Fruit fly (Drosophila melanogaster) whole organism, embryonic: Measurements from ENCODE around the gene Tango2.
A peak's percentile ranks its signal among the peaks of the same experiment; 100 is the strongest.

Experiments
- Bteb2 ChIP-seq: fragments of 200-800 bp; sonication (Bioruptor generic); optimal IDR thresholded peaks from 2 replicates; lab custom pipeline; 2016; ENCODE audit warnings: missing biosample characterization, missing genetic modification characterization
- CG11085 ChIP-seq: fragments of 200-800 bp; sonication (Bioruptor generic); IDR thresholded peaks from 2 replicates; pipeline ENCODE4 v1.3.6; 2022; ENCODE audit warnings: missing biosample characterization, missing genetic modification characterization
- CG12104 ChIP-seq: fragments of 200-800 bp; sonication (Bioruptor generic); optimal IDR thresholded peaks from 3 replicates; lab custom pipeline; 2016; ENCODE audit warnings: missing biosample characterization, missing genetic modification characterization
- CG14050 ChIP-seq: fragments of 200-800 bp; sonication (Bioruptor generic); IDR thresholded peaks from 3 replicates; pipeline ENCODE4 v1.3.6; 2022; ENCODE audit warnings: missing biosample characterization, missing genetic modification characterization
- CG15514 ChIP-seq: fragments of 200-800 bp; sonication (Bioruptor generic); optimal IDR thresholded peaks from 3 replicates; lab custom pipeline; 2017; ENCODE audit warnings: missing biosample characterization, missing genetic modification characterization, mild to moderate bottlenecking, moderate library complexity, missing genetic modification reagents
- CG17186 ChIP-seq: fragments of 200-800 bp; sonication (Bioruptor generic); optimal IDR thresholded peaks from 3 replicates; lab custom pipeline; 2017; ENCODE audit warnings: missing biosample characterization, missing genetic modification reagents, missing genetic modification characterization
- CG17612 ChIP-seq: fragments of 200-800 bp; sonication (Bioruptor generic); IDR thresholded peaks from 2 replicates; pipeline ENCODE4 v1.3.6; 2022; ENCODE audit warnings: missing biosample characterization, missing genetic modification characterization
- CG1792 ChIP-seq: fragments of 200-800 bp; sonication (Bioruptor generic); optimal IDR thresholded peaks from 2 replicates; lab custom pipeline; 2016; ENCODE audit warnings: missing biosample characterization, missing genetic modification characterization
- CG18764 ChIP-seq: fragments of 200-800 bp; sonication (Bioruptor generic); optimal IDR thresholded peaks from 3 replicates; lab custom pipeline; 2016; ENCODE audit warnings: missing biosample characterization, missing genetic modification characterization
- CG34376 ChIP-seq: fragments of 200-800 bp; sonication (Bioruptor generic); optimal IDR thresholded peaks from 2 replicates; lab custom pipeline; 2018; ENCODE audit warnings: missing biosample characterization, mild to moderate bottlenecking, missing genetic modification characterization
- CG34422 ChIP-seq: fragments of 200-800 bp; sonication (Bioruptor generic); IDR thresholded peaks from 3 replicates; pipeline ENCODE4 v1.3.6; 2022; ENCODE audit warnings: missing biosample characterization, missing genetic modification characterization
- CG3995 ChIP-seq: fragments of 200-800 bp; sonication (Bioruptor generic); optimal IDR thresholded peaks from 3 replicates; lab custom pipeline; 2016; ENCODE audit warnings: missing biosample characterization, missing genetic modification characterization
- CG4360 ChIP-seq: fragments of 200-800 bp; sonication (Bioruptor generic); IDR thresholded peaks from 2 replicates; pipeline ENCODE4 v1.3.6; 2022; ENCODE audit warnings: missing biosample characterization, missing genetic modification characterization
- CG6854 ChIP-seq: fragments of 200-800 bp; sonication (Bioruptor generic); optimal IDR thresholded peaks from 3 replicates; lab custom pipeline; 2017; ENCODE audit warnings: missing biosample characterization, mild to moderate bottlenecking, missing genetic modification characterization
- CG7556 ChIP-seq: fragments of 200-800 bp; sonication (Bioruptor generic); optimal IDR thresholded peaks from 2 replicates; lab custom pipeline; 2017; ENCODE audit warnings: missing biosample characterization, mild to moderate bottlenecking, missing genetic modification characterization
- CG8089 ChIP-seq: fragments of 200-800 bp; sonication (Bioruptor generic); optimal IDR thresholded peaks from 3 replicates; lab custom pipeline; 2016; ENCODE audit warnings: missing biosample characterization, missing genetic modification characterization
- CG8281 ChIP-seq: fragments of 200-800 bp; sonication (Bioruptor generic); optimal IDR thresholded peaks from 2 replicates; lab custom pipeline; 2018; ENCODE audit warnings: missing biosample characterization, mild to moderate bottlenecking, missing genetic modification characterization, moderate library complexity
- CG8388 ChIP-seq: fragments of 200-800 bp; sonication (Bioruptor generic); optimal IDR thresholded peaks from 2 replicates; lab custom pipeline; 2019; ENCODE audit warnings: missing biosample characterization, mild to moderate bottlenecking, missing genetic modification characterization, moderate library complexity
- Deaf1 ChIP-seq: fragments of 200-800 bp; optimal IDR thresholded peaks from 3 replicates; lab custom pipeline; 2019; ENCODE audit warnings: missing biosample characterization, mild to moderate bottlenecking, missing genetic modification characterization, moderate library complexity
- Dref ChIP-seq: fragments of 200-800 bp; sonication (Bioruptor generic); IDR thresholded peaks from 2 replicates; pipeline ENCODE4 v1.3.6; 2022; ENCODE audit warnings: missing biosample characterization, missing genetic modification characterization
- Elba2 ChIP-seq: fragments of 200-800 bp; sonication (Bioruptor generic); optimal IDR thresholded peaks from 3 replicates; lab custom pipeline; 2016; ENCODE audit warnings: missing biosample characterization, missing genetic modification characterization
- H15 ChIP-seq: fragments of 200-800 bp; sonication (Bioruptor generic); IDR thresholded peaks from 3 replicates; pipeline ENCODE4 v1.3.6; 2022; ENCODE audit warnings: missing biosample characterization, missing genetic modification characterization
- H2.0 ChIP-seq: fragments of 200-800 bp; sonication (Bioruptor generic); IDR thresholded peaks from 2 replicates; pipeline ENCODE4 v1.3.6; 2022; ENCODE audit warnings: missing biosample characterization, missing genetic modification characterization
- Hey ChIP-seq: fragments of 200-800 bp; sonication (Bioruptor generic); optimal IDR thresholded peaks from 3 replicates; lab custom pipeline; 2018; ENCODE audit warnings: missing biosample characterization, mild to moderate bottlenecking, missing genetic modification characterization
- Lim3 ChIP-seq: fragments of 200-800 bp; sonication (Bioruptor generic); IDR thresholded peaks from 2 replicates; pipeline ENCODE4 v1.3.6; 2022; ENCODE audit warnings: missing biosample characterization, missing genetic modification characterization
- MTF-1 ChIP-seq: fragments of 200-800 bp; sonication (Bioruptor generic); optimal IDR thresholded peaks from 2 replicates; lab custom pipeline; 2018; ENCODE audit warnings: missing biosample characterization, mild to moderate bottlenecking, missing genetic modification characterization, borderline replicate concordance
- Rfx ChIP-seq: fragments of 200-800 bp; sonication (Bioruptor generic); IDR thresholded peaks from 2 replicates; pipeline ENCODE4 v1.3.6; 2022; ENCODE audit warnings: missing biosample characterization, missing genetic modification characterization
- Tbp ChIP-seq: fragments of >200 bp; optimal IDR thresholded peaks from 2 replicates; lab custom pipeline; 2018; ENCODE audit warnings: missing biosample characterization, missing genetic modification characterization
- YL-1 ChIP-seq: fragments of 200-800 bp; sonication (Bioruptor generic); optimal IDR thresholded peaks from 3 replicates; lab custom pipeline; 2017; ENCODE audit warnings: missing biosample characterization, mild to moderate bottlenecking, missing genetic modification characterization
- al ChIP-seq: fragments of 200-800 bp; sonication (Bioruptor generic); IDR thresholded peaks from 2 replicates; pipeline ENCODE4 v1.3.6; 2022; ENCODE audit warnings: missing biosample characterization, missing genetic modification characterization
- bbx ChIP-seq: fragments of 200-800 bp; sonication (Bioruptor generic); IDR thresholded peaks from 2 replicates; pipeline ENCODE4 v1.3.6; 2022; ENCODE audit warnings: missing biosample characterization, missing genetic modification characterization; ENCODE audit not compliant: partially characterized antibody
- cg ChIP-seq: fragments of 200-800 bp; sonication (Bioruptor generic); optimal IDR thresholded peaks from 3 replicates; lab custom pipeline; 2019; ENCODE audit warnings: missing biosample characterization, mild to moderate bottlenecking, missing genetic modification characterization, moderate library complexity
- dmrt99B ChIP-seq: fragments of 200-800 bp; sonication (Bioruptor generic); optimal IDR thresholded peaks from 2 replicates; lab custom pipeline; 2018; ENCODE audit warnings: missing biosample characterization, mild to moderate bottlenecking, missing genetic modification characterization, moderate library complexity
- dpn ChIP-seq, 2 experiments: fragments of 200-800 bp; sonication (Bioruptor generic); optimal IDR thresholded peaks; 3 replicates each; lab custom pipeline; 2016; ENCODE audit warnings: missing biosample characterization in 2 of 2, missing genetic modification characterization in 2 of 2
- fd3F ChIP-seq: fragments of 200-800 bp; sonication (Bioruptor generic); optimal IDR thresholded peaks from 2 replicates; lab custom pipeline; 2018; ENCODE audit warnings: missing biosample characterization, mild to moderate bottlenecking, missing genetic modification characterization, moderate library complexity
- fd96Cb ChIP-seq: fragments of 200-800 bp; sonication (Bioruptor generic); optimal IDR thresholded peaks from 2 replicates; lab custom pipeline; 2018; ENCODE audit warnings: missing biosample characterization, mild to moderate bottlenecking, missing genetic modification characterization, moderate library complexity
- ftz-f1 ChIP-seq: fragments of 200-800 bp; sonication (Bioruptor generic); optimal IDR thresholded peaks from 2 replicates; lab custom pipeline; 2016; ENCODE audit warnings: missing biosample characterization, missing genetic modification characterization
- fu2 ChIP-seq: fragments of 200-800 bp; sonication (Bioruptor generic); optimal IDR thresholded peaks from 2 replicates; lab custom pipeline; 2016; ENCODE audit warnings: missing biosample characterization, missing genetic modification characterization
- klu ChIP-seq: fragments of 200-800 bp; sonication (Bioruptor generic); IDR thresholded peaks from 2 replicates; pipeline ENCODE4 v1.3.6; 2022; ENCODE audit warnings: missing biosample characterization, missing genetic modification characterization
- kni ChIP-seq: fragments of 200-800 bp; sonication (Bioruptor generic); optimal IDR thresholded peaks from 3 replicates; lab custom pipeline; 2017; ENCODE audit warnings: mild to moderate bottlenecking, missing biosample characterization, missing genetic modification reagents, missing genetic modification characterization
- oc ChIP-seq: fragments of 200-800 bp; sonication (Bioruptor generic); optimal IDR thresholded peaks from 2 replicates; lab custom pipeline; 2018; ENCODE audit warnings: missing biosample characterization, mild to moderate bottlenecking, missing genetic modification characterization, moderate library complexity
- onecut ChIP-seq: fragments of 200-800 bp; sonication (Bioruptor generic); IDR thresholded peaks from 2 replicates; pipeline ENCODE4 v1.3.6; 2022; ENCODE audit warnings: missing biosample characterization, missing genetic modification characterization
- repo ChIP-seq: fragments of 200-800 bp; sonication (Bioruptor generic); optimal IDR thresholded peaks from 2 replicates; lab custom pipeline; 2016; ENCODE audit warnings: missing biosample characterization, missing genetic modification characterization
- sens ChIP-seq: fragments of 200-800 bp; sonication (Bioruptor generic); peaks from one replicate; lab custom pipeline; 2016; ENCODE audit warnings: missing biosample characterization, missing genetic modification characterization
- tgo ChIP-seq: fragments of 200-800 bp; sonication (Bioruptor generic); IDR thresholded peaks from 3 replicates; pipeline ENCODE4 v1.3.6; 2022; ENCODE audit warnings: missing biosample characterization, missing genetic modification characterization
- tin ChIP-seq: fragments of 200-800 bp; sonication (Bioruptor generic); optimal IDR thresholded peaks from 3 replicates; lab custom pipeline; 2016; ENCODE audit warnings: missing biosample characterization, missing genetic modification characterization
- tio ChIP-seq: fragments of 200-800 bp; sonication (Bioruptor generic); optimal IDR thresholded peaks from 2 replicates; lab custom pipeline; 2017; ENCODE audit warnings: missing biosample characterization, missing genetic modification characterization, inconsistent platforms
- tll ChIP-seq, 2 experiments: fragments of 200-800 bp in 1 of 2; fragments of >200 bp in 1 of 2; sonication (Bioruptor generic) in 1 of 2; optimal IDR thresholded peaks; 2 replicates each; lab custom pipeline; 2017 to 2019; ENCODE audit warnings: missing biosample characterization in 2 of 2, missing genetic modification characterization in 2 of 2, mild to moderate bottlenecking in 1 of 2, moderate library complexity in 1 of 2
- vfl ChIP-seq: fragments of 200-800 bp; sonication (Bioruptor generic); optimal IDR thresholded peaks from 2 replicates; lab custom pipeline; 2016; ENCODE audit warnings: missing biosample characterization, missing genetic modification characterization
- vnd ChIP-seq: fragments of 200-800 bp; sonication (Bioruptor generic); IDR thresholded peaks from 3 replicates; pipeline ENCODE4 v1.3.6; 2022; ENCODE audit warnings: missing biosample characterization, missing genetic modification characterization; ENCODE audit not compliant: partially characterized antibody
- z ChIP-seq: fragments of 200-800 bp; sonication (Bioruptor generic); IDR thresholded peaks from 3 replicates; pipeline ENCODE4 v1.3.6; 2022; ENCODE audit warnings: missing biosample characterization, missing genetic modification characterization

Tango2 gene

dm6 chrX:13625888-13626578 is 9.2 kb downstream of the Tango2 start (continued):
- no peak for TF ChIP-seq Bteb2 (GFP tag; lab: Kevin White, UChicago)
- no peak for TF ChIP-seq fu2 (GFP tag; lab: Kevin White, UChicago)
- TF ChIP-seq CG6854, result no peak
- no peak for TF ChIP-seq CG14050 (GFP tag; lab: Robert Waterston, UW)
- TF ChIP-seq CG18764 (GFP tag; lab: Kevin White, UChicago), result peak; percentile 12
- no peak for TF ChIP-seq CG8089 (GFP tag; lab: Kevin White, UChicago)
- no peak for TF ChIP-seq vfl (GFP tag; lab: Kevin White, UChicago)
- TF ChIP-seq kni (GFP tag; lab: Kevin White, UChicago), result no peak
- no peak for TF ChIP-seq CG17612 (GFP tag; lab: Robert Waterston, UW)
- TF ChIP-seq CG34376 (GFP tag; lab: Kevin White, UChicago), result no peak
- peak; percentile 80 for TF ChIP-seq sens (GFP tag; lab: Kevin White, UChicago)
- TF ChIP-seq CG8388 (GFP tag; lab: Kevin White, UChicago), result no peak
- TF ChIP-seq H15 (GFP tag; lab: Robert Waterston, UW), result no peak
- TF ChIP-seq dmrt99B (tag; lab: Kevin White, UChicago), result no peak
- TF ChIP-seq fd3F, result peak; percentile 54
- TF ChIP-seq cg (GFP tag; lab: Kevin White, UChicago), result no peak
- no peak for TF ChIP-seq repo (GFP tag; lab: Kevin White, UChicago)
- peak; percentile 7 for TF ChIP-seq CG8281
- no peak for TF ChIP-seq Hey (tag; lab: Kevin White, UChicago)
- no peak for TF ChIP-seq H2.0 (GFP tag; lab: Robert Waterston, UW)
- no peak for TF ChIP-seq tin (GFP tag; lab: Kevin White, UChicago)
- peak; percentile 3 for TF ChIP-seq MTF-1
- TF ChIP-seq Rfx, result peak; percentile 36; the same call in 1 of the 2 replicates
- no peak; the same call in 1 of the 2 replicates for TF ChIP-seq CG4360 (GFP tag; lab: Robert Waterston, UW)
- no peak for TF ChIP-seq CG11085 (GFP tag; lab: Robert Waterston, UW)
- no peak for TF ChIP-seq CG17186 (GFP tag; lab: Kevin White, UChicago)
- no peak for TF ChIP-seq tll (GFP tag; optimal IDR thresholded peaks at IDR 0.05; lab: Kevin White, UChicago)
- no peak for TF ChIP-seq YL-1 (GFP tag; lab: Kevin White, UChicago)
- TF ChIP-seq ftz-f1 (GFP tag; lab: Kevin White, UChicago), result no peak
- TF ChIP-seq CG15514 (GFP tag; lab: Kevin White, UChicago), result peak; percentile 57
- TF ChIP-seq Lim3 (GFP tag; lab: Robert Waterston, UW), result no peak
- TF ChIP-seq CG3995 (GFP tag; lab: Kevin White, UChicago), result no peak
- no peak for TF ChIP-seq klu (GFP tag; lab: Robert Waterston, UW)
- TF ChIP-seq CG7556 (GFP tag; lab: Kevin White, UChicago), result no peak
- TF ChIP-seq Dref, result no peak
- TF ChIP-seq Tbp, result no peak
- TF ChIP-seq tio, result no peak
- no peak for TF ChIP-seq bbx
- TF ChIP-seq fd96Cb (tag; lab: Kevin White, UChicago), result no peak
- no peak for TF ChIP-seq al
- TF ChIP-seq dpn (GFP tag; optimal IDR thresholded peaks at IDR 0.05; lab: Kevin White, UChicago), result no peak
- TF ChIP-seq CG1792 (GFP tag; lab: Kevin White, UChicago), result peak; percentile 0
- no peak for TF ChIP-seq CG12104 (GFP tag; lab: Kevin White, UChicago)
- no peak for TF ChIP-seq CG34422 (GFP tag; lab: Robert Waterston, UW)
- no peak for TF ChIP-seq tgo (GFP tag; lab: Robert Waterston, UW)
- TF ChIP-seq Elba2 (GFP tag; lab: Kevin White, UChicago), result no peak
- TF ChIP-seq oc, result no peak
- no peak for TF ChIP-seq vnd (GFP tag; lab: Robert Waterston, UW)
- no peak for TF ChIP-seq z
- no peak for TF ChIP-seq Deaf1 (tag; lab: Kevin White, UChicago)
- TF ChIP-seq onecut, result no peak
